Worm (Caenorhabditis elegans): ENCODE results near the gene him-14.

DNA sequence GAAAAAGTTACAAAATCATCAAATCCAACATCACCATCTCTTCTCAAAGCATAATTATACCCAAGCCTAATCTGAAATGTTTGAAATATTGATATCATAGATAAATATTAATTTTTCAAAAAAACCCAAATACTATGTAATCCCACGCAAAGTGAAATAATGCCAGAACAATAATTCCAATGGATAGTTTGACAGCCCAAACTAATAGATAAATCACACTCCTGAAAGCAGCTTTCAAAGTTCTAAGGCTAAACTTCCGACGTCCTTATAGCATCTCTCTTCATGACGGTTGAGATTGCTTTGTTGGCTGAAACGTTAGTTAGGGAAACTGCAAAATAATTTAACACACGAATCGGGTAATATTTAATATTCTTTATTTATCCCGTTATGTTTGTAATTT lies 29.5 kb upstream of the him-14 start:
- TF ChIP-seq tab-1 (GFP tag; IDR thresholded peaks at IDR 0.05) (no peak), ztf-23 (GFP tag; IDR thresholded peaks at IDR 0.05) (no peak)

Measured in whole organism, midembryonic.